Worm (Caenorhabditis elegans) whole organism, L1 larva: ENCODE measurements around the gene C16C8.19.

ENCODE experiments used
- alr-1 ChIP-seq: fragments of 200-800 bp; sonication (Bioruptor generic); optimal IDR thresholded peaks from 2 replicates; lab custom pipeline; 2018; ENCODE audit warnings: borderline replicate concordance, mild to moderate bottlenecking, missing genetic modification characterization, missing compliant biosample characterization
- aly-2 ChIP-seq: fragments of 150-350 bp; optimal IDR thresholded peaks from 2 replicates; lab custom pipeline; 2014; ENCODE audit warnings: missing biosample characterization, missing genetic modification characterization
- ceh-63 ChIP-seq: fragments of 200-800 bp; sonication (Bioruptor generic); optimal IDR thresholded peaks from 2 replicates; lab custom pipeline; 2018; ENCODE audit warnings: mild to moderate bottlenecking, missing genetic modification characterization, missing compliant biosample characterization
- ceh-82 ChIP-seq, 3 experiments: fragments of 150-350 bp in 1 of 3; sonication (generic microtip) in 2 of 3; optimal IDR thresholded peaks; 2 replicates each; lab custom pipeline; 2014 to 2017; ENCODE audit warnings: missing biosample characterization in 3 of 3, missing genetic modification characterization in 3 of 3
- ceh-88 ChIP-seq: fragments of 200-800 bp; sonication (Bioruptor generic); IDR thresholded peaks from 2 replicates; pipeline ENCODE4 v1.3.6; 2022; ENCODE audit warnings: missing genetic modification characterization, missing compliant biosample characterization
- dpl-1 ChIP-seq, 3 experiments: fragments of 150-350 bp in 2 of 3; sonication (generic microtip) in 1 of 3; optimal IDR thresholded peaks; 2 replicates each; lab custom pipeline; 2014 to 2017; ENCODE audit warnings: missing biosample characterization in 3 of 3, missing genetic modification characterization in 3 of 3, missing genetic modification reagents in 3 of 3
- elt-3 ChIP-seq, 6 experiments: fragments of 150-350 bp in 1 of 6; sonication (generic microtip); optimal IDR thresholded peaks; 2 replicates each; lab custom pipeline; 2017 to 2018; ENCODE audit warnings: missing biosample characterization in 6 of 6, missing genetic modification characterization in 6 of 6, inconsistent platforms in 1 of 6
- ets-5 ChIP-seq: fragments of 200-800 bp; sonication (Bioruptor generic); IDR thresholded peaks from 2 replicates; pipeline ENCODE4 v1.3.6; 2022; ENCODE audit warnings: missing genetic modification characterization, missing compliant biosample characterization
- fos-1 ChIP-seq: fragments of 150-350 bp; optimal IDR thresholded peaks from 2 replicates; lab custom pipeline; 2014; ENCODE audit warnings: missing biosample characterization, missing genetic modification characterization
- grh-1 ChIP-seq: fragments of 200-800 bp; sonication (Bioruptor generic); IDR thresholded peaks from 2 replicates; pipeline ENCODE4 v1.3.6; 2022; ENCODE audit warnings: missing genetic modification reagents, missing genetic modification characterization, missing compliant biosample characterization
- hlh-4 ChIP-seq: sonication (generic microtip); optimal IDR thresholded peaks from 2 replicates; lab custom pipeline; 2016; ENCODE audit warnings: mild to moderate bottlenecking, missing genetic modification characterization, missing compliant biosample characterization
- irx-1 ChIP-seq: sonication (generic microtip); optimal IDR thresholded peaks from 2 replicates; lab custom pipeline; 2016; ENCODE audit warnings: missing genetic modification characterization, missing compliant biosample characterization
- isw-1 ChIP-seq: fragments of 200-800 bp; sonication (Bioruptor generic); IDR thresholded peaks from 2 replicates; pipeline ENCODE4 v1.3.6; 2022; ENCODE audit warnings: missing genetic modification characterization, missing compliant biosample characterization
- lin-13 ChIP-seq: fragments of 150-350 bp; optimal IDR thresholded peaks from 2 replicates; lab custom pipeline; 2014; ENCODE audit warnings: missing biosample characterization, missing genetic modification reagents, missing genetic modification characterization
- lin-15B ChIP-seq: fragments of 150-350 bp; sonication (generic microtip); optimal IDR thresholded peaks from 3 replicates; lab custom pipeline; 2014; ENCODE audit warnings: missing biosample characterization, missing genetic modification characterization
- lin-35 ChIP-seq, 2 experiments: fragments of 150-350 bp; optimal IDR thresholded peaks; 2 replicates each; lab custom pipeline; 2014; ENCODE audit warnings: missing biosample characterization in 2 of 2, missing genetic modification characterization in 2 of 2, missing genetic modification reagents in 2 of 2
- lin-39 ChIP-seq: fragments of 150-350 bp; optimal IDR thresholded peaks from 2 replicates; lab custom pipeline; 2014; ENCODE audit warnings: missing biosample characterization, missing genetic modification reagents, missing genetic modification characterization
- lsy-2 ChIP-seq, 2 experiments: fragments of 150-350 bp; optimal IDR thresholded peaks; 2 replicates each; lab custom pipeline; 2014; ENCODE audit warnings: missing biosample characterization in 2 of 2, missing genetic modification characterization in 2 of 2
- mef-2 ChIP-seq: fragments of 150-350 bp; optimal IDR thresholded peaks from 2 replicates; lab custom pipeline; 2014; ENCODE audit warnings: missing biosample characterization, missing genetic modification characterization
- nhr-12 ChIP-seq: sonication (generic microtip); optimal IDR thresholded peaks from 2 replicates; lab custom pipeline; 2017; ENCODE audit warnings: missing biosample characterization, missing genetic modification characterization
- nhr-237 ChIP-seq: fragments of 150-350 bp; optimal IDR thresholded peaks from 2 replicates; lab custom pipeline; 2014; ENCODE audit warnings: missing biosample characterization, missing genetic modification characterization
- nhr-47 ChIP-seq: sonication (generic microtip); optimal IDR thresholded peaks from 2 replicates; lab custom pipeline; 2016; ENCODE audit warnings: mild to moderate bottlenecking, missing genetic modification characterization, moderate library complexity, missing compliant biosample characterization
- nhr-77 ChIP-seq: fragments of 150-350 bp; optimal IDR thresholded peaks from 2 replicates; lab custom pipeline; 2014; ENCODE audit warnings: missing biosample characterization, missing genetic modification characterization
- nhr-85 ChIP-seq: sonication (generic microtip); peaks from one replicate; lab custom pipeline; 2016; ENCODE audit warnings: missing genetic modification characterization, inconsistent platforms, missing compliant biosample characterization
- nhr-90 ChIP-seq: sonication (generic microtip); optimal IDR thresholded peaks from 2 replicates; lab custom pipeline; 2016; ENCODE audit warnings: mild to moderate bottlenecking, missing genetic modification characterization, missing compliant biosample characterization; ENCODE audit not compliant: poor library complexity
- pag-3 ChIP-seq: sonication (generic microtip); optimal IDR thresholded peaks from 2 replicates; lab custom pipeline; 2017; ENCODE audit warnings: missing genetic modification characterization, mild to moderate bottlenecking, missing compliant biosample characterization, antibody characterized with exemption, borderline replicate concordance; ENCODE audit not compliant: insufficient read depth
- pqm-1 ChIP-seq: sonication (generic microtip); optimal IDR thresholded peaks from 3 replicates; lab custom pipeline; 2017; ENCODE audit warnings: missing biosample characterization, missing genetic modification characterization
- skn-1 ChIP-seq: fragments of 150-350 bp; optimal IDR thresholded peaks from 2 replicates; lab custom pipeline; 2014; ENCODE audit warnings: missing biosample characterization, missing genetic modification characterization
- snpc-4 ChIP-seq: fragments of 150-350 bp; optimal IDR thresholded peaks from 2 replicates; lab custom pipeline; 2014; ENCODE audit warnings: missing biosample characterization, missing genetic modification characterization
- snu-23 ChIP-seq: sonication (generic microtip); optimal IDR thresholded peaks from 2 replicates; lab custom pipeline; 2016; ENCODE audit warnings: missing genetic modification characterization, missing compliant biosample characterization
- sptf-1 ChIP-seq: fragments of 150-350 bp; optimal IDR thresholded peaks from 2 replicates; lab custom pipeline; 2014; ENCODE audit warnings: missing biosample characterization, missing genetic modification characterization
- sup-37 ChIP-seq: fragments of 200-800 bp; sonication (Bioruptor generic); optimal IDR thresholded peaks from 2 replicates; lab custom pipeline; 2018; ENCODE audit warnings: mild to moderate bottlenecking, missing genetic modification characterization, missing compliant biosample characterization
- swsn-7 ChIP-seq: sonication (generic microtip); optimal IDR thresholded peaks from 2 replicates; lab custom pipeline; 2016; ENCODE audit warnings: missing genetic modification characterization, missing compliant biosample characterization
- unc-30 ChIP-seq: sonication (generic microtip); optimal IDR thresholded peaks from 2 replicates; lab custom pipeline; 2017; ENCODE audit warnings: missing biosample characterization, missing genetic modification characterization
- unc-62 ChIP-seq: fragments of 150-350 bp; optimal IDR thresholded peaks from 2 replicates; lab custom pipeline; 2014; ENCODE audit warnings: missing biosample characterization, missing genetic modification reagents, missing genetic modification characterization
- unc-98 ChIP-seq: fragments of 200-800 bp; sonication (Bioruptor generic); IDR thresholded peaks from 2 replicates; pipeline ENCODE4 v1.3.6; 2022; ENCODE audit warnings: missing genetic modification characterization, missing compliant biosample characterization
- vab-15 ChIP-seq: sonication (generic microtip); optimal IDR thresholded peaks from 2 replicates; lab custom pipeline; 2017; ENCODE audit warnings: missing genotype, mild to moderate bottlenecking, missing genetic modification characterization, missing compliant biosample characterization
- xbp-1 ChIP-seq: sonication (generic microtip); optimal IDR thresholded peaks from 2 replicates; lab custom pipeline; 2016; ENCODE audit warnings: missing genetic modification characterization, missing compliant biosample characterization
- zip-4 ChIP-seq: fragments of 200-800 bp; sonication (Bioruptor generic); optimal IDR thresholded peaks from 2 replicates; lab custom pipeline; 2018; ENCODE audit warnings: mild to moderate bottlenecking, missing genetic modification characterization, moderate library complexity, missing compliant biosample characterization
- ztf-11 ChIP-seq, 2 experiments: sonication (generic microtip); optimal IDR thresholded peaks; 2 replicates each; lab custom pipeline; 2016 to 2017; ENCODE audit warnings: missing genetic modification characterization in 2 of 2, missing biosample characterization in 1 of 2, missing compliant biosample characterization in 1 of 2

The C16C8.19 gene

ce11 chrII:3441377-3441776, 16.9 kb upstream of the C16C8.19 start, which contains the start of gene C16C8.27:
Gene C16C8.27, plus strand, starts transcription at chrII:3441677.
- TF ChIP-seq fos-1 (tag; lab: Kevin White, UChicago) (no peak), ztf-11 (tag; optimal IDR thresholded peaks at IDR 0.05; lab: Kevin White, UChicago) (no peak), elt-3 (tag; optimal IDR thresholded peaks at IDR 0.05; lab: Kevin White, UChicago) (no peak), mef-2 (tag; lab: Kevin White, UChicago) (no peak), skn-1 (tag; lab: Kevin White, UChicago) (no peak), aly-2 (tag; lab: Kevin White, UChicago) (no peak)
- TF ChIP-seq, all 84 proteins: peak for 0

ce11 chrII:3443154-3443553, 15.1 kb upstream of the C16C8.19 start, which contains the start of gene C16C8.22:
Gene C16C8.22, minus strand, starts transcription at chrII:3443254.
- TF ChIP-seq nhr-47 (tag; lab: Kevin White, UChicago): no peak
- TF ChIP-seq unc-30 (tag; lab: Kevin White, UChicago): no peak
- no peak for TF ChIP-seq ceh-63 (GFP tag; lab: Kevin White, UChicago)
- no peak for TF ChIP-seq sup-37
- TF ChIP-seq snpc-4: no peak
- TF ChIP-seq aly-2 (tag; lab: Kevin White, UChicago): no peak
- no peak for TF ChIP-seq nhr-85 (tag; lab: Kevin White, UChicago)
- no peak for TF ChIP-seq lsy-2 (tag; optimal IDR thresholded peaks at IDR 0.05; lab: Kevin White, UChicago)
- no peak for TF ChIP-seq irx-1 (tag; lab: Kevin White, UChicago)
- no peak for TF ChIP-seq unc-98 (GFP tag; lab: Robert Waterston, UW)

- TF ChIP-seq vab-15 (tag; lab: Kevin White, UChicago) (no peak), hlh-4 (tag; lab: Kevin White, UChicago) (no peak), swsn-7 (tag; lab: Kevin White, UChicago) (no peak), sptf-1 (tag; lab: Kevin White, UChicago) (no peak), unc-62 (GFP tag; lab: Kevin White, UChicago) (no peak), nhr-85 (tag; lab: Kevin White, UChicago) (no peak), dpl-1 (GFP tag; optimal IDR thresholded peaks at IDR 0.05; lab: Kevin White, UChicago) (no peak), nhr-12 (tag; lab: Kevin White, UChicago) (no peak), nhr-90 (no peak), ceh-88 (GFP tag; lab: Robert Waterston, UW) (no peak), xbp-1 (no peak), lin-13 (GFP tag; lab: Kevin White, UChicago) (no peak), pag-3 (tag; lab: Kevin White, UChicago) (no peak), lin-35 (GFP tag; optimal IDR thresholded peaks at IDR 0.05; lab: Kevin White, UChicago) (no peak), alr-1 (tag; lab: Kevin White, UChicago) (no peak), ets-5 (GFP tag; lab: Robert Waterston, UW) (no peak), unc-98 (GFP tag; lab: Robert Waterston, UW) (no peak), fos-1 (tag; lab: Kevin White, UChicago) (no peak)
Measured at ce11 chrII:3444280-3444679, 14.0 kb upstream of the C16C8.19 start, which contains the start of gene C16C8.4. Gene C16C8.4, minus strand, starts transcription at chrII:3444380.

ce11 chrII:3445285-3445806, 12.9 kb upstream of the C16C8.19 start, which contains the start of the genes C16C8.5 and C16C8.16:
Gene C16C8.5, minus strand, starts transcription at chrII:3445385.
Gene C16C8.16, plus strand, starts transcription at chrII:3445756.
- TF ChIP-seq pqm-1 (tag; lab: Kevin White, UChicago): no peak
- no peak for TF ChIP-seq lin-39 (tag; lab: Kevin White, UChicago)
- TF ChIP-seq lin-15B: no peak
- no peak for TF ChIP-seq dpl-1 (GFP tag; optimal IDR thresholded peaks at IDR 0.05; lab: Kevin White, UChicago)
- no peak for TF ChIP-seq mef-2 (tag; lab: Kevin White, UChicago)
- TF ChIP-seq nhr-237 (tag; lab: Kevin White, UChicago): no peak
- no peak for TF ChIP-seq ceh-82 (tag; optimal IDR thresholded peaks at IDR 0.05; lab: Kevin White, UChicago)
- no peak for TF ChIP-seq nhr-77 (tag; lab: Kevin White, UChicago)
- TF ChIP-seq zip-4 (GFP tag; lab: Kevin White, UChicago): no peak
- no peak for TF ChIP-seq alr-1 (tag; lab: Kevin White, UChicago)
- no peak for TF ChIP-seq nhr-85 (tag; lab: Kevin White, UChicago)
- no peak for TF ChIP-seq grh-1 (GFP tag; lab: Robert Waterston, UW)
- no peak for TF ChIP-seq snu-23
- no peak for TF ChIP-seq xbp-1
- TF ChIP-seq isw-1 (GFP tag; lab: Robert Waterston, UW): no peak
